Fruit fly (Drosophila melanogaster) whole organism: ENCODE results near the gene Slu7.

Experiments used
- CG8478 ChIP-seq: fragments of >200 bp; optimal IDR thresholded peaks from 2 replicates; lab custom pipeline; 2018; ENCODE audit warnings: inconsistent platforms
- pan ChIP-seq: fragments of >200 bp; optimal IDR thresholded peaks from 2 replicates; lab custom pipeline; 2017
- psq ChIP-seq: fragments of >200 bp; optimal IDR thresholded peaks from 2 replicates; lab custom pipeline; 2017
- usp ChIP-seq: fragments of >200 bp; optimal IDR thresholded peaks from 2 replicates; lab custom pipeline; 2017; ENCODE audit warnings: missing biosample characterization, missing genetic modification characterization, mixed read lengths

DNA sequence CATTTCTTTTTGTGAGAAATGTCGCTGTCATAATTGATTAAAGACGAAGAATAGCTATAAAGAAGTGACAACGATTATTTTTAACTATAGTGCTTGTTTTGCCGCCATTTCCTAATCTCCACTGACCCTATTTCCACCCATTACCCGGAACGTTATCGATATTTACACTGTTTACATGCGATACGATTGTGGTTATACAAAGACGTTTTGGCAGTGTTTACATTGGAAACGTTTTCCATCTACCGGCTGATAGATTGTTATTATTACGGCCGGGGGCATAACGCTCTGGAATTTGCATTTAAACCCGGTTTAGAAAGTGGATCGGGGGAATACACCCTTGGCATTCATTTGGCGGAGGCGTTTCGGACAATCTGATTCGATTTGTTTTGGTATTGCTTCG, 27.4 kb upstream of the Slu7 start:
- TF ChIP-seq psq (lab: Kevin White, UChicago) (no peak), usp (GFP tag; lab: Kevin White, UChicago) (no peak), CG8478 (lab: Kevin White, UChicago) (no peak), pan (lab: Kevin White, UChicago) (no peak)
